Worm (Caenorhabditis elegans): ENCODE data around the gene C55C3.8.

ce11 chrIV:5708796-5709195 lies 18.0 kb downstream of the C55C3.8 start, which contains the start of gene C55C3.1:
- TF ChIP-seq him-1 (tag; optimal IDR thresholded peaks at IDR 0.05) (no peak), W03F9.2 (tag; optimal IDR thresholded peaks at IDR 0.05) (no peak)
